Fruit fly (Drosophila melanogaster) Kc167 (cell line): Measurements from ENCODE around the gene Wbp2.

ENCODE experiments used
- Myc ChIP-seq: fragments of >200 bp; optimal IDR thresholded peaks from 2 replicates; lab custom pipeline; 2017; ENCODE audit warnings: missing external identifiers
- Sin3A ChIP-seq: fragments of >200 bp; optimal IDR thresholded peaks from 2 replicates; lab custom pipeline; 2018; ENCODE audit warnings: missing external identifiers
- h ChIP-seq: fragments of >200 bp; optimal IDR thresholded peaks from 3 replicates; lab custom pipeline; 2018; ENCODE audit warnings: missing external identifiers
- psq ChIP-seq: fragments of >200 bp; optimal IDR thresholded peaks from 2 replicates; lab custom pipeline; 2017; ENCODE audit warnings: missing external identifiers
- ttk ChIP-seq: sonication (Bioruptor generic); optimal IDR thresholded peaks from 2 replicates; lab custom pipeline; 2017; ENCODE audit warnings: missing external identifiers

DNA sequence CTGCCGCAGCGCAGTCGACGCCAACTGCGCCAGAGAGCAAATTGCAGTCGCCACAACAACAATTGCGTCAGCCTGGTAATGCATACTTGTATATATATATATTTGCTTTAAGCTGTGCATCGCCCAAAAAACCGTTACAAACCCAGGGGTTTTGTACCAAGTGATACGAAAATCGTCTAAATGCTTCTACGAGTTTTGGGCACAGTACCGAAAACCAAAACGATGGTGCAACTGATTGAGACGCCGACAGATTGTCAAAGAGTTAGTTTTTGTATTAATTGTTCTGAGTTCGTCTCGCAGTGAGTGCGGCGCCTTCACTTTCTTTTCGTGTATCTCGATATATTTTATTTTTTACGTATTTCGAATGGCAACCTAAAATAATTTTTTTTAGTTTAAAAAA lies 35.2 kb upstream of the Wbp2 start:
- TF ChIP-seq psq (lab: Kevin White, UChicago) = no peak
- no peak for TF ChIP-seq ttk (lab: Kevin White, UChicago)
- TF ChIP-seq h = no peak
- no peak for TF ChIP-seq Sin3A (lab: Kevin White, UChicago)
- no peak for TF ChIP-seq Myc
